Fruit fly (Drosophila melanogaster): ENCODE measurements around the gene Dad.
A peak's percentile ranks its signal among the peaks of the same experiment; 100 is the strongest.

The Dad gene

dm6 chr3R:17007336-17007735 lies 46.5 kb upstream of the Dad start (continued):
- TF ChIP-seq vnd (GFP tag; IDR thresholded peaks at IDR 0.05; ENCODE audit: partially characterized antibody), result no peak
- TF ChIP-seq CG4707 (GFP tag; optimal IDR thresholded peaks at IDR 0.05), result no peak
- TF ChIP-seq tio (GFP tag; optimal IDR thresholded peaks at IDR 0.05), result no peak
- peak; percentile 27 for TF ChIP-seq CG6765 (GFP tag; optimal IDR thresholded peaks at IDR 0.05)
- TF ChIP-seq GATAe (GFP tag; conservative IDR thresholded peaks at IDR 0.05), result no peak
- no peak for TF ChIP-seq cwo (GFP tag; optimal IDR thresholded peaks at IDR 0.05)
- TF ChIP-seq CTCF (GFP tag; optimal IDR thresholded peaks at IDR 0.05), result no peak
- TF ChIP-seq salm (tag; optimal IDR thresholded peaks at IDR 0.05), result no peak
- TF ChIP-seq CG4820 (GFP tag; optimal IDR thresholded peaks at IDR 0.05), result no peak
- no peak for TF ChIP-seq NC2β (GFP tag; optimal IDR thresholded peaks at IDR 0.05)
- TF ChIP-seq tin (GFP tag; optimal IDR thresholded peaks at IDR 0.05), result no peak
- TF ChIP-seq lab (GFP tag; optimal IDR thresholded peaks at IDR 0.05), result no peak

- TF ChIP-seq exex (tag; optimal IDR thresholded peaks at IDR 0.05), result peak; percentile 98
- no peak for TF ChIP-seq CG13424 (tag; optimal IDR thresholded peaks at IDR 0.05)
- TF ChIP-seq Hr78 (GFP tag; optimal IDR thresholded peaks at IDR 0.05), result peak in 1 of 2 experiments; percentile 39
- TF ChIP-seq CG4707 (GFP tag; optimal IDR thresholded peaks at IDR 0.05), result no peak
- TF ChIP-seq Dbx (GFP tag; IDR thresholded peaks at IDR 0.05), result peak; percentile 27; the same call in 1 of the 3 replicates
- no peak for TF ChIP-seq CG14014 (GFP tag; IDR thresholded peaks at IDR 0.05)
- TF ChIP-seq CG15696 (tag; optimal IDR thresholded peaks at IDR 0.05), result no peak
- peak; percentile 92 for TF ChIP-seq CG15479 (GFP tag; optimal IDR thresholded peaks at IDR 0.05)
- peak; percentile 74 for TF ChIP-seq lab (GFP tag; optimal IDR thresholded peaks at IDR 0.05)
- peak; percentile 39 for TF ChIP-seq CG10543 (GFP tag; optimal IDR thresholded peaks at IDR 0.05)
- TF ChIP-seq grn (GFP tag; optimal IDR thresholded peaks at IDR 0.05), result peak; percentile 82
- TF ChIP-seq Med (GFP tag), result peak; percentile 49
- TF ChIP-seq mirr (GFP tag; optimal IDR thresholded peaks at IDR 0.05), result peak; percentile 65
- peak; percentile 49 for TF ChIP-seq CG34376 (GFP tag; optimal IDR thresholded peaks at IDR 0.05)
- peak; percentile 9 for TF ChIP-seq B-H2 (GFP tag; optimal IDR thresholded peaks at IDR 0.05)
- no peak for TF ChIP-seq cato (GFP tag; optimal IDR thresholded peaks at IDR 0.05; ENCODE audit: borderline replicate concordance)
- peak; percentile 81 for TF ChIP-seq sd (tag; optimal IDR thresholded peaks at IDR 0.05)
- peak; percentile 20 for TF ChIP-seq BtbVII (GFP tag; optimal IDR thresholded peaks at IDR 0.05)
- peak; percentile 15; the same call in 1 of the 2 replicates for TF ChIP-seq Rfx (GFP tag; IDR thresholded peaks at IDR 0.05)
- peak; percentile 12; the same call in 1 of the 2 replicates for TF ChIP-seq MBD-R2 (GFP tag; IDR thresholded peaks at IDR 0.05)
- TF ChIP-seq GATAe (GFP tag; conservative IDR thresholded peaks at IDR 0.05), result peak; percentile 96
- no peak for TF ChIP-seq CG1792 (GFP tag; optimal IDR thresholded peaks at IDR 0.05)
- TF ChIP-seq gro (GFP tag; optimal IDR thresholded peaks at IDR 0.05), result peak; percentile 6
- TF ChIP-seq Pdp1 (GFP tag; optimal IDR thresholded peaks at IDR 0.05), result peak in 1 of 2 experiments; percentile 75
- TF ChIP-seq CG18599 (GFP tag; optimal IDR thresholded peaks at IDR 0.05), result peak; percentile 11
- no peak for TF ChIP-seq CG7786 (GFP tag; optimal IDR thresholded peaks at IDR 0.05)
- peak; percentile 68 for TF ChIP-seq sug (tag; optimal IDR thresholded peaks at IDR 0.05)
These were observed 45.7 kb upstream of the Dad start, which contains the start of gene CG8907 for dm6 chr3R:17008018-17008674. Gene CG8907 (plus strand): TSS chr3R:17008269.

dm6 chr3R:17008675-17009022 lies 45.2 kb upstream of the Dad start:
- TF ChIP-seq BEAF-32 (GFP tag; optimal IDR thresholded peaks at IDR 0.05) (no peak), crc (GFP tag; optimal IDR thresholded peaks at IDR 0.05) (no peak), CG17802 (tag; optimal IDR thresholded peaks at IDR 0.05) (no peak), NC2β (GFP tag; optimal IDR thresholded peaks at IDR 0.05) (no peak), CG17385 (GFP tag; optimal IDR thresholded peaks at IDR 0.05) (no peak), CG1792 (GFP tag; optimal IDR thresholded peaks at IDR 0.05) (no peak), CG10321 (GFP tag; IDR thresholded peaks at IDR 0.05) (no peak), CkIIα-i1 (GFP tag; IDR thresholded peaks at IDR 0.05) (no peak), CG15269 (tag; optimal IDR thresholded peaks at IDR 0.05) (no peak), grn (GFP tag; optimal IDR thresholded peaks at IDR 0.05) (peak; percentile 53), CG1647 (GFP tag; optimal IDR thresholded peaks at IDR 0.05) (no peak), ewg (GFP tag; optimal IDR thresholded peaks at IDR 0.05) (no peak), CG9797 (GFP tag; optimal IDR thresholded peaks at IDR 0.05) (no peak), GATAe (GFP tag; conservative IDR thresholded peaks at IDR 0.05) (0 out of 2 replicates have a peak, but pooled peaks have one; percentile 13), CG11696 (GFP tag; IDR thresholded peaks at IDR 0.05) (no peak), CG12299 (tag; optimal IDR thresholded peaks at IDR 0.05) (no peak)

Data from whole organism, embryonic.